Worm (Caenorhabditis elegans) whole organism, L4 larva: Measurements from ENCODE around the gene E02A10.4.

Experiments used
- F26F4.8 ChIP-seq: fragments of 200-800 bp; sonication (Bioruptor generic); conservative IDR thresholded peaks from 2 replicates; pipeline ENCODE4 v1.3.6; 2022; ENCODE audit warnings: missing genetic modification characterization, missing compliant biosample characterization
- Y75B8A.6 ChIP-seq: fragments of 200-800 bp; sonication (Bioruptor generic); IDR thresholded peaks from 2 replicates; pipeline ENCODE4 v1.3.6; 2022; ENCODE audit warnings: missing genetic modification reagents, missing genetic modification characterization, missing compliant biosample characterization
- ces-1 ChIP-seq: fragments of 150-350 bp; sonication (generic microtip); optimal IDR thresholded peaks from 4 replicates; lab custom pipeline; 2014; ENCODE audit warnings: missing biosample characterization, missing genetic modification reagents, missing genetic modification characterization
- egl-27 ChIP-seq: sonication (generic microtip); optimal IDR thresholded peaks from 3 replicates; lab custom pipeline; 2017; ENCODE audit warnings: missing biosample characterization, missing genetic modification reagents, missing genetic modification characterization
- egl-43 ChIP-seq: fragments of 200-800 bp; sonication (Bioruptor generic); IDR thresholded peaks from 2 replicates; pipeline ENCODE4 v1.3.6; 2022; ENCODE audit warnings: missing genetic modification reagents, missing genetic modification characterization, missing compliant biosample characterization
- nhr-28 ChIP-seq: fragments of 150-350 bp; optimal IDR thresholded peaks from 2 replicates; lab custom pipeline; 2014; ENCODE audit warnings: missing biosample characterization, missing genetic modification characterization

- TF ChIP-seq egl-43 (GFP tag; lab: Robert Waterston, UW), result no peak
- no peak for TF ChIP-seq nhr-28 (tag; lab: Kevin White, UChicago)
- no peak for TF ChIP-seq Y75B8A.6 (GFP tag; lab: Robert Waterston, UW)
- no peak for TF ChIP-seq egl-27 (tag; lab: Kevin White, UChicago)
- TF ChIP-seq F26F4.8 (GFP tag; lab: Robert Waterston, UW), result no peak
- TF ChIP-seq ces-1 (GFP tag; lab: Kevin White, UChicago), result no peak
Measured at ce11 chrV:12564902-12565301, 2.8 kb downstream of the E02A10.4 start.
